Fruit fly (Drosophila melanogaster) whole organism, pupa: ENCODE measurements around the gene RpL36A.

Experiments used
- CG10348 ChIP-seq: fragments of 200-800 bp; sonication (Bioruptor generic); IDR thresholded peaks from 2 replicates; pipeline ENCODE4 v1.3.6; 2022; ENCODE audit warnings: missing biosample characterization, missing genetic modification characterization
- CG12605 ChIP-seq: fragments of 200-800 bp; sonication (Bioruptor generic); IDR thresholded peaks from 2 replicates; pipeline ENCODE4 v1.3.6; 2022; ENCODE audit warnings: missing biosample characterization, missing genetic modification characterization
- CG14655 ChIP-seq: fragments of 200-800 bp; sonication (Bioruptor generic); optimal IDR thresholded peaks from 3 replicates; lab custom pipeline; 2017; ENCODE audit warnings: mild to moderate bottlenecking, missing biosample characterization, missing genetic modification reagents, missing genetic modification characterization
- CG17806 ChIP-seq: fragments of 200-800 bp; sonication (Bioruptor generic); optimal IDR thresholded peaks from 2 replicates; lab custom pipeline; 2018; ENCODE audit warnings: missing biosample characterization, mild to moderate bottlenecking, missing genetic modification characterization, moderate library complexity
- CG34367 ChIP-seq: fragments of 200-800 bp; sonication (Bioruptor generic); optimal IDR thresholded peaks from 2 replicates; lab custom pipeline; 2018; ENCODE audit warnings: missing biosample characterization, mild to moderate bottlenecking, missing genetic modification characterization
- CG4496 ChIP-seq: fragments of 200-800 bp; sonication (Bioruptor generic); IDR thresholded peaks from 3 replicates; pipeline ENCODE4 v1.3.6; 2022; ENCODE audit warnings: missing biosample characterization, missing genetic modification characterization
- CG8301 ChIP-seq: fragments of 200-800 bp; sonication (Bioruptor generic); optimal IDR thresholded peaks from 2 replicates; lab custom pipeline; 2018; ENCODE audit warnings: missing biosample characterization, mild to moderate bottlenecking, missing genetic modification characterization
- CG9948 ChIP-seq: fragments of 200-800 bp; sonication (Bioruptor generic); optimal IDR thresholded peaks from 2 replicates; lab custom pipeline; 2018; ENCODE audit warnings: missing biosample characterization, mild to moderate bottlenecking, missing genetic modification characterization, moderate library complexity
- D1 ChIP-seq: fragments of 200-800 bp; sonication (Bioruptor generic); optimal IDR thresholded peaks from 2 replicates; lab custom pipeline; 2018; ENCODE audit warnings: missing biosample characterization, mild to moderate bottlenecking, missing genetic modification characterization, moderate library complexity
- Ets98B ChIP-seq: fragments of 200-800 bp; sonication (Bioruptor generic); IDR thresholded peaks from 2 replicates; pipeline ENCODE4 v1.3.6; 2022; ENCODE audit warnings: missing biosample characterization, missing genetic modification characterization
- Pif1A ChIP-seq: fragments of 200-800 bp; sonication (Bioruptor generic); optimal IDR thresholded peaks from 3 replicates; lab custom pipeline; 2016; ENCODE audit warnings: missing biosample characterization, missing genetic modification characterization
- Snoo ChIP-seq: fragments of 200-800 bp; sonication (Bioruptor generic); optimal IDR thresholded peaks from 3 replicates; lab custom pipeline; 2017; ENCODE audit warnings: missing biosample characterization, mild to moderate bottlenecking, missing genetic modification characterization, inconsistent platforms
- gl ChIP-seq: fragments of 200-800 bp; sonication (Bioruptor generic); optimal IDR thresholded peaks from 2 replicates; lab custom pipeline; 2018; ENCODE audit warnings: missing biosample characterization, mild to moderate bottlenecking, missing genetic modification characterization
- rn ChIP-seq: fragments of 200-800 bp; sonication (Bioruptor generic); IDR thresholded peaks from 2 replicates; pipeline ENCODE4 v1.3.6; 2022; ENCODE audit warnings: missing biosample characterization, missing genetic modification characterization

dm6 chr2L:8083413-8083426, 40.5 kb upstream of the RpL36A start, which contains the start of gene Bsg:
- TF ChIP-seq CG34367 (tag; lab: Kevin White, UChicago) = no peak
- no peak for TF ChIP-seq CG10348 (GFP tag; lab: Robert Waterston, UW)
- TF ChIP-seq Pif1A = no peak
- no peak for TF ChIP-seq CG14655 (GFP tag; lab: Kevin White, UChicago)
- TF ChIP-seq CG12605 (GFP tag; lab: Robert Waterston, UW) = no peak
- no peak for TF ChIP-seq gl
- no peak for TF ChIP-seq Ets98B
- no peak for TF ChIP-seq rn (GFP tag; lab: Robert Waterston, UW)
- no peak for TF ChIP-seq D1 (tag; lab: Kevin White, UChicago)
- TF ChIP-seq CG9948 (tag; lab: Kevin White, UChicago) = no peak
- no peak for TF ChIP-seq CG8301 (tag; lab: Kevin White, UChicago)
- no peak for TF ChIP-seq Snoo (tag; lab: Kevin White, UChicago)
- TF ChIP-seq CG4496 (GFP tag; lab: Robert Waterston, UW) = no peak
- no peak for TF ChIP-seq CG17806
